Worm (Caenorhabditis elegans) whole organism, L2 larva: ENCODE measurements around the gene rcat-1.
A peak's percentile ranks its signal among the peaks of the same experiment; 100 is the strongest.

Source experiments
- C34F6.9 ChIP-seq: fragments of 150-350 bp; optimal IDR thresholded peaks from 2 replicates; lab custom pipeline; 2014; ENCODE audit warnings: missing biosample characterization, missing genetic modification characterization
- F13H6.1 ChIP-seq: sonication (generic microtip); optimal IDR thresholded peaks from 2 replicates; lab custom pipeline; 2016; ENCODE audit warnings: missing genetic modification characterization, missing compliant biosample characterization
- R02D3.7 ChIP-seq: fragments of 150-350 bp; optimal IDR thresholded peaks from 2 replicates; lab custom pipeline; 2014; ENCODE audit warnings: missing biosample characterization, missing genetic modification characterization
- Y55F3AM.14 ChIP-seq: fragments of 200-800 bp; sonication (Bioruptor generic); optimal IDR thresholded peaks from 2 replicates; lab custom pipeline; 2018; ENCODE audit warnings: mild to moderate bottlenecking, missing genetic modification characterization, missing compliant biosample characterization
- alr-1 ChIP-seq: fragments of 150-350 bp; optimal IDR thresholded peaks from 2 replicates; lab custom pipeline; 2014; ENCODE audit warnings: missing biosample characterization, missing genetic modification characterization
- ama-1 ChIP-seq: fragments of 150-350 bp; optimal IDR thresholded peaks from 2 replicates; lab custom pipeline; 2018; ENCODE audit warnings: inconsistent platforms
- blmp-1 ChIP-seq: sonication (generic microtip); optimal IDR thresholded peaks from 2 replicates; lab custom pipeline; 2017; ENCODE audit warnings: missing genetic modification characterization, mild to moderate bottlenecking, missing compliant biosample characterization, antibody characterized with exemption, moderate library complexity; ENCODE audit not compliant: insufficient read depth
- ceh-82 ChIP-seq: fragments of 150-350 bp; optimal IDR thresholded peaks from 2 replicates; lab custom pipeline; 2014; ENCODE audit warnings: missing biosample characterization, missing genetic modification characterization
- crh-2 ChIP-seq: sonication (generic microtip); optimal IDR thresholded peaks from 2 replicates; lab custom pipeline; 2017; ENCODE audit warnings: missing biosample characterization, missing genetic modification characterization
- dmd-4 ChIP-seq: sonication (generic microtip); optimal IDR thresholded peaks from 2 replicates; lab custom pipeline; 2017; ENCODE audit warnings: missing biosample characterization, missing genetic modification characterization
- egl-27 ChIP-seq: sonication (generic microtip); optimal IDR thresholded peaks from 3 replicates; lab custom pipeline; 2017; ENCODE audit warnings: missing biosample characterization, missing genetic modification reagents, missing genetic modification characterization
- fos-1 ChIP-seq: fragments of 150-350 bp; optimal IDR thresholded peaks from 2 replicates; lab custom pipeline; 2014; ENCODE audit warnings: missing biosample characterization, missing genetic modification characterization
- gmeb-1 ChIP-seq: fragments of 150-350 bp; optimal IDR thresholded peaks from 2 replicates; lab custom pipeline; 2014; ENCODE audit warnings: missing biosample characterization, missing genetic modification characterization
- lin-13 ChIP-seq: fragments of 150-350 bp; optimal IDR thresholded peaks from 2 replicates; lab custom pipeline; 2014; ENCODE audit warnings: missing biosample characterization, missing genetic modification reagents, missing genetic modification characterization
- lin-39 ChIP-seq: fragments of 150-350 bp; optimal IDR thresholded peaks from 2 replicates; lab custom pipeline; 2014; ENCODE audit warnings: missing biosample characterization, missing genetic modification reagents, missing genetic modification characterization
- lsy-2 ChIP-seq, 2 experiments: fragments of 150-350 bp in 1 of 2; sonication (generic microtip) in 1 of 2; optimal IDR thresholded peaks; 2 replicates each; lab custom pipeline; 2014 to 2017; ENCODE audit warnings: missing biosample characterization in 2 of 2, missing genetic modification characterization in 2 of 2
- mab-5 ChIP-seq: fragments of 150-350 bp; optimal IDR thresholded peaks from 2 replicates; lab custom pipeline; 2014; ENCODE audit warnings: missing biosample characterization, missing genetic modification characterization
- mbf-1 ChIP-seq: sonication (generic microtip); optimal IDR thresholded peaks from 2 replicates; lab custom pipeline; 2017; ENCODE audit warnings: missing biosample characterization, missing genetic modification characterization
- mdl-1 ChIP-seq, 2 experiments: fragments of 150-350 bp in 1 of 2; sonication (generic microtip) in 1 of 2; optimal IDR thresholded peaks; 2 replicates each; lab custom pipeline; 2017; ENCODE audit warnings: missing biosample characterization in 2 of 2, missing genetic modification characterization in 2 of 2
- nhr-11 ChIP-seq: fragments of 150-350 bp; optimal IDR thresholded peaks from 2 replicates; lab custom pipeline; 2014; ENCODE audit warnings: missing biosample characterization, missing genetic modification characterization
- nhr-129 ChIP-seq: fragments of 150-350 bp; optimal IDR thresholded peaks from 2 replicates; lab custom pipeline; 2014; ENCODE audit warnings: missing biosample characterization, missing genetic modification characterization
- nhr-21 ChIP-seq: fragments of 150-350 bp; optimal IDR thresholded peaks from 2 replicates; lab custom pipeline; 2014; ENCODE audit warnings: missing biosample characterization, missing genetic modification characterization
- nhr-237 ChIP-seq: fragments of 150-350 bp; optimal IDR thresholded peaks from 2 replicates; lab custom pipeline; 2014; ENCODE audit warnings: missing biosample characterization, missing genetic modification characterization
- nhr-25 ChIP-seq: fragments of 150-350 bp; sonication (generic microtip); optimal IDR thresholded peaks from 3 replicates; lab custom pipeline; 2014; ENCODE audit warnings: missing biosample characterization, missing genetic modification characterization
- nhr-6 ChIP-seq: fragments of 150-350 bp; optimal IDR thresholded peaks from 2 replicates; lab custom pipeline; 2014; ENCODE audit warnings: missing biosample characterization, missing genetic modification characterization
- nhr-77 ChIP-seq: fragments of 150-350 bp; optimal IDR thresholded peaks from 2 replicates; lab custom pipeline; 2014; ENCODE audit warnings: missing biosample characterization, missing genetic modification characterization
- sem-4 ChIP-seq: fragments of 150-350 bp; optimal IDR thresholded peaks from 2 replicates; lab custom pipeline; 2014; ENCODE audit warnings: missing biosample characterization, missing genetic modification reagents, missing genetic modification characterization
- skn-1 ChIP-seq: sonication (generic microtip); optimal IDR thresholded peaks from 2 replicates; lab custom pipeline; 2017; ENCODE audit warnings: missing biosample characterization, missing genetic modification characterization
- sma-3 ChIP-seq: sonication (generic microtip); optimal IDR thresholded peaks from 2 replicates; lab custom pipeline; 2016; ENCODE audit warnings: missing genetic modification reagents, missing genetic modification characterization, missing compliant biosample characterization
- sma-9 ChIP-seq, 2 experiments: fragments of 150-350 bp in 1 of 2; sonication (generic microtip) in 1 of 2; optimal IDR thresholded peaks; 2 replicates each; lab custom pipeline; 2014 to 2016; ENCODE audit warnings: missing genetic modification characterization in 2 of 2, mild to moderate bottlenecking in 1 of 2, missing biosample characterization in 1 of 2, missing compliant biosample characterization in 1 of 2, missing genetic modification reagents in 1 of 2, moderate library complexity in 1 of 2
- snpc-4 ChIP-seq: fragments of 150-350 bp; optimal IDR thresholded peaks from 2 replicates; lab custom pipeline; 2014; ENCODE audit warnings: missing biosample characterization, missing genetic modification characterization
- unc-39 ChIP-seq: fragments of 150-350 bp; optimal IDR thresholded peaks from 2 replicates; lab custom pipeline; 2014; ENCODE audit warnings: missing biosample characterization, missing genetic modification characterization
- unc-55 ChIP-seq: fragments of 150-350 bp; sonication (generic microtip); optimal IDR thresholded peaks from 3 replicates; lab custom pipeline; 2014; ENCODE audit warnings: missing biosample characterization, missing genetic modification reagents, missing genetic modification characterization
- unc-62 ChIP-seq: fragments of 150-350 bp; optimal IDR thresholded peaks from 2 replicates; lab custom pipeline; 2014; ENCODE audit warnings: missing biosample characterization, missing genetic modification reagents, missing genetic modification characterization
- ztf-1 ChIP-seq: fragments of 200-800 bp; sonication (Bioruptor generic); conservative IDR thresholded peaks from 2 replicates; pipeline ENCODE4 v1.3.6; 2022; ENCODE audit warnings: missing genetic modification characterization, missing compliant biosample characterization
- ztf-11 ChIP-seq: sonication (generic microtip); optimal IDR thresholded peaks from 2 replicates; lab custom pipeline; 2017; ENCODE audit warnings: missing biosample characterization, missing genetic modification characterization

Gene rcat-1

DNA sequence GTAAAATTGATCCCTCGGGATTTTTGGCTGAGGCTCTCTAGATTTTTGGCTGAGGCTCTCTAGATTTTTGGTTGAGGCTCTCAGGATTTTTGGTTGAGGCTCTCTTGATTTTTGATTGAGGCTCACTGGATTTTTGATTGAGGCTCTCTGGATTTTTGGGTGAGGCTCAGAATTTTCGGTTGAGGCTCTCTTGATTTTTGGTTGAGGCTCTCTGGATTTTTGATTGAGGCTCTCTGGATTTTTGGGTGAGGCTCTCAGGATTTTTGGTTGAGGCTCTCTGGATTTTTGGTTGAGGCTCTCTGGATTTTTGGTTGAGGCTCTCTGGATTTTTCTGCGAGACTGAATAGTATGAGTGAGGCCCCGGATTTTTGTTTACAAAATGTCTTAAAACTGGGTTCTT is 19.1 kb downstream of the rcat-1 start:
- no peak for TF ChIP-seq crh-2
- TF ChIP-seq blmp-1 = no peak
- no peak for TF ChIP-seq nhr-77 (tag; lab: Kevin White, UChicago)
- no peak for TF ChIP-seq unc-39 (tag; lab: Kevin White, UChicago)
- TF ChIP-seq nhr-11 (tag; lab: Kevin White, UChicago) = no peak
- no peak for TF ChIP-seq F13H6.1 (tag; lab: Kevin White, UChicago)
- no peak for TF ChIP-seq dmd-4 (tag; lab: Kevin White, UChicago)
- no peak for TF ChIP-seq skn-1 (tag; lab: Kevin White, UChicago)
- no peak for TF ChIP-seq sma-3 (GFP tag; lab: Kevin White, UChicago)
- TF ChIP-seq, all 48 proteins: peak for 0

ce11 chrIV:231673-232072 is 23.6 kb downstream of the rcat-1 start, which contains the start of gene gtf-2H1:
Gene gtf-2H1, minus strand, starts transcription at chrIV:231773.
- no peak for TF ChIP-seq unc-62 (GFP tag; lab: Kevin White, UChicago)
- no peak for TF ChIP-seq nhr-237 (tag; lab: Kevin White, UChicago)
- TF ChIP-seq ztf-11 = no peak
- no peak for TF ChIP-seq mab-5 (tag; lab: Kevin White, UChicago)
- TF ChIP-seq nhr-77 (tag; lab: Kevin White, UChicago) = no peak
- TF ChIP-seq lin-39 (tag; lab: Kevin White, UChicago) = no peak
- TF ChIP-seq ceh-82 (tag; lab: Kevin White, UChicago) = no peak

DNA sequence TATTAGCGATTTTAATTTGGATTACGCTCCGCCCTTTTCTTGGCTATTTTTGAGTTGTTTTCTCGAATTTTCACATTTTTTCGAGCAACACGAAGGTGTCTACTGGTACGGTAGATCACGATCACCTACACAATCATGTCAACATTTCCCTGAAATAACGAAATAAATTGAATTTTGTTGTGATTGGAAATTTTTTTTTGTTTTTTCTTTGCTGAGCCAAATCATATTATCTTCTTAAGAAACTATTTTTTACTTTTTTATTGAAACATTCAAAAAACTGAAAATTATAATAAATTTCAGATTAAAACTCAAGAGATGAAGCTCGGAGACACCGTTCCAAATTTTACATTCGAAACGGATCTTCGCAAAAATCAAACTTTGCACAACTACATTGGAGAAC is 37.0 kb downstream of the rcat-1 start, which contains the start of gene prdx-6:
Gene prdx-6 (plus strand): TSS at position 301 of the 400 bp plus-strand sequence.
- TF ChIP-seq sma-9 (GFP tag; optimal IDR thresholded peaks at IDR 0.05; lab: Kevin White, UChicago) (no peak), sma-9 (tag; optimal IDR thresholded peaks at IDR 0.05; lab: Kevin White, UChicago) (no peak), nhr-237 (tag; lab: Kevin White, UChicago) (no peak), snpc-4 (tag; lab: Kevin White, UChicago) (no peak), alr-1 (tag; lab: Kevin White, UChicago) (no peak), Y55F3AM.14 (GFP tag; lab: Kevin White, UChicago) (no peak), fos-1 (tag; lab: Kevin White, UChicago) (no peak), nhr-6 (tag; lab: Kevin White, UChicago) (no peak), gmeb-1 (tag; lab: Kevin White, UChicago) (no peak), nhr-21 (no peak), ztf-1 (GFP tag; lab: Robert Waterston, UW) (no peak), ama-1 (lab: Kevin White, UChicago) (no peak), nhr-25 (tag; lab: Kevin White, UChicago) (no peak)

- TF ChIP-seq nhr-129 (peak; percentile 48), F13H6.1 (tag; lab: Kevin White, UChicago) (peak; percentile 34), C34F6.9 (tag; lab: Kevin White, UChicago) (peak; percentile 27), ama-1 (lab: Kevin White, UChicago) (no peak), lsy-2 (tag; optimal IDR thresholded peaks at IDR 0.05; lab: Kevin White, UChicago) (peak in 1 of 2 experiments; percentile 36), unc-55 (peak; percentile 43), R02D3.7 (tag; lab: Kevin White, UChicago) (no peak), egl-27 (tag; lab: Kevin White, UChicago) (peak; percentile 21), sma-3 (GFP tag; lab: Kevin White, UChicago) (peak; percentile 57), lin-13 (GFP tag; lab: Kevin White, UChicago) (peak; percentile 14), mdl-1 (tag; optimal IDR thresholded peaks at IDR 0.05; lab: Kevin White, UChicago) (no peak), crh-2 (peak; percentile 53), mbf-1 (tag; lab: Kevin White, UChicago) (no peak), fos-1 (tag; lab: Kevin White, UChicago) (peak; percentile 56), gmeb-1 (tag; lab: Kevin White, UChicago) (peak; percentile 68), alr-1 (tag; lab: Kevin White, UChicago) (no peak)
These were observed 44.6 kb downstream of the rcat-1 start for ce11 chrIV:210591-210990.

DNA sequence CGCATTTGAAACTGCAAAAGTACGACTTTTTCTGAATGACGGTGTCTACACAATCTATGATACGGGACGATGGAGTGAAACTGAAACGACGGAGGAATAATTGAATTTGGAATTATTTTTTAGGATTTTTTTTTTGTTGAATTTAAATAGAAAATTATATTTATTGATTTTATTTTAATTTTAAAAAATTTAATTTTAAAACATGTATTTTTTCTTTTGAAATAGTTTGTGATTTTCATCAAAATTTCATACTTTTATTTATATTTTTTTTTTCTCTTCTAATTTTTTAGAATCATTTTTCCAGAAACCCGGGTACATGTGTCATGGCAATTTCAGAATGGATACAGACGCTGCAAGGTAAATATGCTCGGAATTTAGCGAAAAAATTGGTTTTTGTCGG is 47.3 kb downstream of the rcat-1 start, which contains the start of gene Y38C1AA.1:
Gene Y38C1AA.1 (plus strand): TSS at position 301 of the 400 bp plus-strand sequence.
- TF ChIP-seq nhr-129 = no peak
- no peak for TF ChIP-seq sem-4 (tag; lab: Kevin White, UChicago)
- no peak for TF ChIP-seq snpc-4 (tag; lab: Kevin White, UChicago)
- TF ChIP-seq dmd-4 (tag; lab: Kevin White, UChicago) = no peak
- no peak for TF ChIP-seq unc-39 (tag; lab: Kevin White, UChicago)
- TF ChIP-seq Y55F3AM.14 (GFP tag; lab: Kevin White, UChicago) = no peak
- no peak for TF ChIP-seq ztf-1 (GFP tag; lab: Robert Waterston, UW)
- no peak for TF ChIP-seq ceh-82 (tag; lab: Kevin White, UChicago)
- no peak for TF ChIP-seq lsy-2 (tag; optimal IDR thresholded peaks at IDR 0.05; lab: Kevin White, UChicago)
- TF ChIP-seq F13H6.1 (tag; lab: Kevin White, UChicago) = no peak
- no peak for TF ChIP-seq ama-1 (lab: Kevin White, UChicago)
